Worm (Caenorhabditis elegans) whole organism, L2 larva: ENCODE results near the gene str-227.
"Not testable (repeated sequence)": the region's sequence is repeated elsewhere in the genome, so short reads cannot be mapped to it uniquely, and the experiment has no call there.

ENCODE experiments used
- ceh-82 ChIP-seq: fragments of 150-350 bp; optimal IDR thresholded peaks from 2 replicates; lab custom pipeline; 2014; ENCODE audit warnings: missing biosample characterization, missing genetic modification characterization
- fos-1 ChIP-seq: fragments of 150-350 bp; optimal IDR thresholded peaks from 2 replicates; lab custom pipeline; 2014; ENCODE audit warnings: missing biosample characterization, missing genetic modification characterization
- lin-39 ChIP-seq: fragments of 150-350 bp; optimal IDR thresholded peaks from 2 replicates; lab custom pipeline; 2014; ENCODE audit warnings: missing biosample characterization, missing genetic modification reagents, missing genetic modification characterization
- nhr-11 ChIP-seq: fragments of 150-350 bp; optimal IDR thresholded peaks from 2 replicates; lab custom pipeline; 2014; ENCODE audit warnings: missing biosample characterization, missing genetic modification characterization
- nhr-77 ChIP-seq: fragments of 150-350 bp; optimal IDR thresholded peaks from 2 replicates; lab custom pipeline; 2014; ENCODE audit warnings: missing biosample characterization, missing genetic modification characterization
- skn-1 ChIP-seq: sonication (generic microtip); optimal IDR thresholded peaks from 2 replicates; lab custom pipeline; 2017; ENCODE audit warnings: missing biosample characterization, missing genetic modification characterization
- ztf-11 ChIP-seq: sonication (generic microtip); optimal IDR thresholded peaks from 2 replicates; lab custom pipeline; 2017; ENCODE audit warnings: missing biosample characterization, missing genetic modification characterization

- TF ChIP-seq nhr-77; ztf-11; ceh-82 (tag; lab: Kevin White, UChicago); lin-39 (tag; lab: Kevin White, UChicago); fos-1 (tag; lab: Kevin White, UChicago); nhr-11 (tag; lab: Kevin White, UChicago); skn-1 (tag; lab: Kevin White, UChicago): not testable (repeated sequence)
Observed at ce11 chrV:3564335-3564734, 46.3 kb downstream of the str-227 start, which contains the start of gene T24A6.17.
